Fruit fly (Drosophila melanogaster) whole organism, embryonic: ENCODE data around the gene Sym.
A peak's percentile ranks its signal among the peaks of the same experiment; 100 is the strongest.

ENCODE experiments used
- B-H1 ChIP-seq: fragments of 200-800 bp; sonication (Bioruptor generic); IDR thresholded peaks from 3 replicates; pipeline ENCODE4 v1.3.6; 2022; ENCODE audit warnings: missing biosample characterization, missing genetic modification characterization
- Blimp-1 ChIP-seq: fragments of 200-800 bp; sonication (Bioruptor generic); optimal IDR thresholded peaks from 3 replicates; lab custom pipeline; 2018; ENCODE audit warnings: missing biosample characterization, missing genetic modification characterization, mild to moderate bottlenecking, moderate library complexity, missing genetic modification reagents
- CG1024 ChIP-seq: fragments of 200-800 bp; sonication (Bioruptor generic); IDR thresholded peaks from 2 replicates; pipeline ENCODE4 v1.3.6; 2022; ENCODE audit warnings: missing biosample characterization, missing genetic modification characterization
- CG10565 ChIP-seq: fragments of 200-800 bp; sonication (Bioruptor generic); optimal IDR thresholded peaks from 3 replicates; lab custom pipeline; 2016; ENCODE audit warnings: missing biosample characterization, mild to moderate bottlenecking, missing genetic modification characterization
- CG11085 ChIP-seq: fragments of 200-800 bp; sonication (Bioruptor generic); IDR thresholded peaks from 2 replicates; pipeline ENCODE4 v1.3.6; 2022; ENCODE audit warnings: missing biosample characterization, missing genetic modification characterization
- CG12236 ChIP-seq: fragments of 200-800 bp; sonication (Bioruptor generic); optimal IDR thresholded peaks from 2 replicates; lab custom pipeline; 2016; ENCODE audit warnings: missing biosample characterization, missing genetic modification characterization
- CG13775 ChIP-seq: fragments of 200-800 bp; sonication (Bioruptor generic); optimal IDR thresholded peaks from 3 replicates; lab custom pipeline; 2017; ENCODE audit warnings: missing biosample characterization, mild to moderate bottlenecking, missing genetic modification characterization
- CG14710 ChIP-seq: fragments of 200-800 bp; sonication (Bioruptor generic); optimal IDR thresholded peaks from 3 replicates; lab custom pipeline; 2019; ENCODE audit warnings: missing biosample characterization, mild to moderate bottlenecking, missing genetic modification characterization, moderate library complexity
- CG2129 ChIP-seq: fragments of 200-800 bp; sonication (Bioruptor generic); IDR thresholded peaks from 2 replicates; pipeline ENCODE4 v1.3.6; 2022; ENCODE audit warnings: missing biosample characterization, missing genetic modification characterization; ENCODE audit not compliant: partially characterized antibody
- CG31441 ChIP-seq: fragments of 200-800 bp; sonication (Bioruptor generic); IDR thresholded peaks from 2 replicates; pipeline ENCODE4 v1.3.6; 2022; ENCODE audit warnings: missing biosample characterization, missing genetic modification characterization
- CG32767 ChIP-seq: fragments of 200-800 bp; sonication (Bioruptor generic); IDR thresholded peaks from 2 replicates; pipeline ENCODE4 v1.3.6; 2022; ENCODE audit warnings: missing biosample characterization, missing genetic modification characterization
- CG43689 ChIP-seq: fragments of 200-800 bp; sonication (Bioruptor generic); IDR thresholded peaks from 2 replicates; pipeline ENCODE4 v1.3.6; 2022; ENCODE audit warnings: missing biosample characterization, missing genetic modification characterization
- CG5245 ChIP-seq: fragments of 200-800 bp; sonication (Bioruptor generic); optimal IDR thresholded peaks from 3 replicates; lab custom pipeline; 2016; ENCODE audit warnings: missing biosample characterization, missing genetic modification characterization
- CG5953 ChIP-seq: fragments of 200-800 bp; sonication (Bioruptor generic); IDR thresholded peaks from 2 replicates; pipeline ENCODE4 v1.3.6; 2022; ENCODE audit warnings: missing biosample characterization, missing genetic modification characterization
- CG6175 ChIP-seq: fragments of 200-800 bp; sonication (Bioruptor generic); IDR thresholded peaks from 3 replicates; pipeline ENCODE4 v1.3.6; 2022; ENCODE audit warnings: missing biosample characterization, missing genetic modification characterization
- CG8290 ChIP-seq, 3 experiments: fragments of 200-800 bp; sonication (Bioruptor generic); optimal IDR thresholded peaks; 2 replicates each; lab custom pipeline; 2016 to 2019; ENCODE audit warnings: missing biosample characterization in 3 of 3, missing genetic modification characterization in 3 of 3, mild to moderate bottlenecking in 2 of 3, moderate library complexity in 1 of 3
- CG9817 ChIP-seq: fragments of 200-800 bp; sonication (Bioruptor generic); optimal IDR thresholded peaks from 2 replicates; lab custom pipeline; 2018; ENCODE audit warnings: missing biosample characterization, mild to moderate bottlenecking, missing genetic modification characterization, moderate library complexity
- CkIIα-i1 ChIP-seq: fragments of 200-800 bp; sonication (Bioruptor generic); IDR thresholded peaks from 2 replicates; pipeline ENCODE4 v1.3.6; 2022; ENCODE audit warnings: missing biosample characterization, missing genetic modification characterization
- Doc2 ChIP-seq: fragments of 200-800 bp; sonication (Bioruptor generic); IDR thresholded peaks from 2 replicates; pipeline ENCODE4 v1.3.6; 2022; ENCODE audit warnings: missing biosample characterization, missing genetic modification characterization
- Dref ChIP-seq: fragments of 200-800 bp; sonication (Bioruptor generic); IDR thresholded peaks from 2 replicates; pipeline ENCODE4 v1.3.6; 2022; ENCODE audit warnings: missing biosample characterization, missing genetic modification characterization
- Drgx ChIP-seq: fragments of 200-800 bp; sonication (Bioruptor generic); IDR thresholded peaks from 2 replicates; pipeline ENCODE4 v1.3.6; 2022; ENCODE audit warnings: missing biosample characterization, missing genetic modification characterization
- E2f1 ChIP-seq: fragments of 200-800 bp; sonication (Bioruptor generic); IDR thresholded peaks from 2 replicates; pipeline ENCODE4 v1.3.6; 2022; ENCODE audit warnings: missing biosample characterization, missing genetic modification characterization
- Ets97D ChIP-seq: fragments of 200-800 bp; sonication (Bioruptor generic); optimal IDR thresholded peaks from 3 replicates; lab custom pipeline; 2016; ENCODE audit warnings: missing biosample characterization, missing genetic modification characterization
- Hmx ChIP-seq: fragments of 200-800 bp; sonication (Bioruptor generic); optimal IDR thresholded peaks from 2 replicates; lab custom pipeline; 2016; ENCODE audit warnings: missing biosample characterization, missing genetic modification characterization
- Hr39 ChIP-seq: fragments of >200 bp; optimal IDR thresholded peaks from 2 replicates; lab custom pipeline; 2017
- Hr78 ChIP-seq, 2 experiments: fragments of 200-800 bp in 1 of 2; fragments of >200 bp in 1 of 2; sonication (Bioruptor generic) in 1 of 2; optimal IDR thresholded peaks; 2 replicates each; lab custom pipeline; 2017 to 2019; ENCODE audit warnings: missing biosample characterization in 2 of 2, missing genetic modification characterization in 2 of 2, mild to moderate bottlenecking in 1 of 2, moderate library complexity in 1 of 2
- NK7.1 ChIP-seq: fragments of 200-800 bp; sonication (Bioruptor generic); optimal IDR thresholded peaks from 3 replicates; lab custom pipeline; 2016; ENCODE audit warnings: missing biosample characterization, missing genetic modification characterization
- Pdp1 ChIP-seq, 2 experiments: fragments of 200-800 bp; sonication (Bioruptor generic); optimal IDR thresholded peaks; 3 replicates each; lab custom pipeline; 2016; ENCODE audit warnings: missing biosample characterization in 2 of 2, missing genetic modification characterization in 2 of 2, mild to moderate bottlenecking in 1 of 2, moderate library complexity in 1 of 2
- Six4 ChIP-seq: fragments of 200-800 bp; sonication (Bioruptor generic); optimal IDR thresholded peaks from 2 replicates; lab custom pipeline; 2016; ENCODE audit warnings: missing biosample characterization, missing genetic modification characterization
- Vsx1 ChIP-seq: fragments of 200-800 bp; sonication (Bioruptor generic); optimal IDR thresholded peaks from 2 replicates; lab custom pipeline; 2017; ENCODE audit warnings: missing biosample characterization, mild to moderate bottlenecking, missing genetic modification characterization, missing genetic modification reagents
- amos ChIP-seq: fragments of 200-800 bp; sonication (Bioruptor generic); IDR thresholded peaks from 2 replicates; pipeline ENCODE4 v1.3.6; 2022; ENCODE audit warnings: missing biosample characterization, missing genetic modification characterization; ENCODE audit not compliant: partially characterized antibody
- bab2 ChIP-seq: fragments of 200-800 bp; sonication (Bioruptor generic); optimal IDR thresholded peaks from 2 replicates; lab custom pipeline; 2016; ENCODE audit warnings: missing biosample characterization, missing genetic modification characterization
- bowl ChIP-seq: fragments of 200-800 bp; sonication (Bioruptor generic); IDR thresholded peaks from 2 replicates; pipeline ENCODE4 v1.3.6; 2022; ENCODE audit warnings: missing biosample characterization, missing genetic modification characterization
- btn ChIP-seq: fragments of 200-800 bp; sonication (Bioruptor generic); optimal IDR thresholded peaks from 2 replicates; lab custom pipeline; 2016; ENCODE audit warnings: missing biosample characterization, missing genetic modification characterization
- dysf ChIP-seq: fragments of 200-800 bp; sonication (Bioruptor generic); IDR thresholded peaks from 3 replicates; pipeline ENCODE4 v1.3.6; 2022; ENCODE audit warnings: missing biosample characterization, missing genetic modification characterization
- en ChIP-seq: fragments of 200-800 bp; sonication (Bioruptor generic); optimal IDR thresholded peaks from 2 replicates; lab custom pipeline; 2016; ENCODE audit warnings: missing biosample characterization, missing genetic modification characterization
- gfzf ChIP-seq: fragments of 200-800 bp; sonication (Bioruptor generic); optimal IDR thresholded peaks from 2 replicates; lab custom pipeline; 2016; ENCODE audit warnings: missing biosample characterization, mild to moderate bottlenecking, missing genetic modification characterization, moderate library complexity
- grau ChIP-seq: fragments of 200-800 bp; optimal IDR thresholded peaks from 3 replicates; lab custom pipeline; 2019; ENCODE audit warnings: missing biosample characterization, mild to moderate bottlenecking, missing genetic modification characterization, moderate library complexity
- hbn ChIP-seq: fragments of 200-800 bp; sonication (Bioruptor generic); IDR thresholded peaks from 2 replicates; pipeline ENCODE4 v1.3.6; 2022; ENCODE audit warnings: missing biosample characterization, missing genetic modification characterization; ENCODE audit not compliant: partially characterized antibody
- lab ChIP-seq: fragments of 200-800 bp; sonication (Bioruptor generic); optimal IDR thresholded peaks from 3 replicates; lab custom pipeline; 2017; ENCODE audit warnings: missing biosample characterization, missing genetic modification characterization, mild to moderate bottlenecking, moderate library complexity, missing genetic modification reagents
- lilli ChIP-seq: fragments of 200-800 bp; sonication (Bioruptor generic); optimal IDR thresholded peaks from 3 replicates; lab custom pipeline; 2016; ENCODE audit warnings: missing biosample characterization, missing genetic modification characterization
- lola ChIP-seq, 3 experiments: fragments of >200 bp in 2 of 3; fragments of 200-800 bp in 1 of 3; sonication (Bioruptor generic) in 1 of 3; optimal IDR thresholded peaks; 2 replicates each; lab custom pipeline; 2017 to 2019; ENCODE audit warnings: missing biosample characterization in 3 of 3, missing genetic modification characterization in 3 of 3, mild to moderate bottlenecking in 1 of 3, moderate library complexity in 1 of 3
- p53 ChIP-seq: fragments of 200-800 bp; sonication (Bioruptor generic); optimal IDR thresholded peaks from 2 replicates; lab custom pipeline; 2016; ENCODE audit warnings: missing biosample characterization, missing genetic modification characterization
- psq ChIP-seq: fragments of 200-800 bp; sonication (Bioruptor generic); optimal IDR thresholded peaks from 2 replicates; lab custom pipeline; 2017; ENCODE audit warnings: missing biosample characterization, missing genetic modification characterization
- ranshi ChIP-seq: fragments of 200-800 bp; sonication (Bioruptor generic); IDR thresholded peaks from 2 replicates; pipeline ENCODE4 v1.3.6; 2022; ENCODE audit warnings: missing biosample characterization, missing genetic modification characterization
- scrt ChIP-seq: fragments of 200-800 bp; sonication (Bioruptor generic); optimal IDR thresholded peaks from 2 replicates; lab custom pipeline; 2018; ENCODE audit warnings: missing biosample characterization, mild to moderate bottlenecking, missing genetic modification characterization, moderate library complexity
- stwl ChIP-seq: fragments of 200-800 bp; sonication (Bioruptor generic); optimal IDR thresholded peaks from 3 replicates; lab custom pipeline; 2018; ENCODE audit warnings: missing biosample characterization, mild to moderate bottlenecking, missing genetic modification characterization, moderate library complexity
- tll ChIP-seq, 2 experiments: fragments of 200-800 bp in 1 of 2; fragments of >200 bp in 1 of 2; sonication (Bioruptor generic) in 1 of 2; optimal IDR thresholded peaks; 2 replicates each; lab custom pipeline; 2017 to 2019; ENCODE audit warnings: missing biosample characterization in 2 of 2, missing genetic modification characterization in 2 of 2, mild to moderate bottlenecking in 1 of 2, moderate library complexity in 1 of 2
- vnd ChIP-seq: fragments of 200-800 bp; sonication (Bioruptor generic); IDR thresholded peaks from 3 replicates; pipeline ENCODE4 v1.3.6; 2022; ENCODE audit warnings: missing biosample characterization, missing genetic modification characterization; ENCODE audit not compliant: partially characterized antibody
- zfh1 ChIP-seq: fragments of 200-800 bp; sonication (Bioruptor generic); IDR thresholded peaks from 3 replicates; pipeline ENCODE4 v1.3.6; 2022; ENCODE audit warnings: missing biosample characterization, missing genetic modification characterization

The Sym gene

dm6 chr3R:5791497-5791896, 49.2 kb upstream of the Sym start, which contains the start of gene Hpf1 (continued):
- peak; percentile 99 for TF ChIP-seq dysf (GFP tag; lab: Robert Waterston, UW)
- peak; percentile 81; the same call in 1 of the 2 replicates for TF ChIP-seq CkIIα-i1 (GFP tag; lab: Robert Waterston, UW)
- TF ChIP-seq Ets97D (GFP tag; lab: Kevin White, UChicago) = peak; percentile 94
- TF ChIP-seq CG11085 (GFP tag; lab: Robert Waterston, UW) = peak; percentile 96
- TF ChIP-seq NK7.1 (GFP tag; lab: Kevin White, UChicago) = peak; percentile 97
- TF ChIP-seq CG6175 (GFP tag; lab: Robert Waterston, UW) = peak; percentile 94
- peak; percentile 95 for TF ChIP-seq Blimp-1 (GFP tag; lab: Kevin White, UChicago)
- TF ChIP-seq scrt (GFP tag; lab: Kevin White, UChicago) = peak; percentile 93
- peak; percentile 98 for TF ChIP-seq ranshi (GFP tag; lab: Robert Waterston, UW)
- TF ChIP-seq grau (tag; lab: Kevin White, UChicago) = peak; percentile 98
- peak; percentile 94 for TF ChIP-seq Vsx1 (GFP tag; lab: Kevin White, UChicago)
- peak; percentile 99 for TF ChIP-seq lilli (GFP tag; lab: Kevin White, UChicago)
- peak; percentile 43 for TF ChIP-seq gfzf (GFP tag; lab: Kevin White, UChicago)
- peak; percentile 98 for TF ChIP-seq CG12236
- TF ChIP-seq Six4 (GFP tag; lab: Kevin White, UChicago) = peak; percentile 98
- TF ChIP-seq CG32767 (GFP tag; lab: Robert Waterston, UW) = peak; percentile 97
- TF ChIP-seq CG1024 (GFP tag; lab: Robert Waterston, UW) = peak; percentile 89
- TF ChIP-seq Dref (GFP tag; lab: Robert Waterston, UW) = peak; percentile 40; the same call in 1 of the 2 replicates
- no peak for TF ChIP-seq amos (GFP tag; lab: Robert Waterston, UW)
- peak; percentile 96 for TF ChIP-seq p53 (GFP tag; lab: Kevin White, UChicago)
- TF ChIP-seq Drgx (GFP tag; lab: Robert Waterston, UW) = peak; percentile 98
- TF ChIP-seq Hr78 (GFP tag; optimal IDR thresholded peaks at IDR 0.05; lab: Kevin White, UChicago) = no peak
- no peak for TF ChIP-seq vnd (GFP tag; lab: Robert Waterston, UW)
- peak; percentile 97 for TF ChIP-seq CG5245
- peak; percentile 24 to 91 for TF ChIP-seq tll (GFP tag; optimal IDR thresholded peaks at IDR 0.05; lab: Kevin White, UChicago)
- peak; percentile 99 for TF ChIP-seq lab (GFP tag; lab: Kevin White, UChicago)
- peak; percentile 86 for TF ChIP-seq stwl (tag; lab: Kevin White, UChicago)
- TF ChIP-seq psq (GFP tag; lab: Kevin White, UChicago) = peak; percentile 92
- TF ChIP-seq E2f1 (GFP tag; lab: Robert Waterston, UW) = peak; percentile 98
- TF ChIP-seq B-H1 (GFP tag; lab: Robert Waterston, UW) = peak; percentile 97
- TF ChIP-seq hbn (GFP tag; lab: Robert Waterston, UW) = no peak
- TF ChIP-seq CG10565 = peak; percentile 92
- peak; percentile 93 for TF ChIP-seq CG5953
- peak; percentile 92 for TF ChIP-seq CG8290 (GFP tag; optimal IDR thresholded peaks at IDR 0.05; lab: Kevin White, UChicago)
- TF ChIP-seq CG8290 (tag; optimal IDR thresholded peaks at IDR 0.05; lab: Kevin White, UChicago) = peak; percentile 82 to 98
- TF ChIP-seq CG9817 (tag; lab: Kevin White, UChicago) = peak; percentile 98
- TF ChIP-seq en (GFP tag; lab: Kevin White, UChicago) = peak; percentile 96
- peak; percentile 96 for TF ChIP-seq CG14710 (tag; lab: Kevin White, UChicago)
- TF ChIP-seq zfh1 (GFP tag; lab: Robert Waterston, UW) = peak; percentile 98
- no peak for TF ChIP-seq CG2129 (GFP tag; lab: Robert Waterston, UW)
- peak; percentile 94 for TF ChIP-seq CG43689
- TF ChIP-seq Pdp1 (GFP tag; optimal IDR thresholded peaks at IDR 0.05; lab: Kevin White, UChicago) = peak; percentile 97 to 99
- peak; percentile 99 for TF ChIP-seq bab2 (GFP tag; lab: Kevin White, UChicago)
- TF ChIP-seq Hmx = peak; percentile 95
- TF ChIP-seq bowl (GFP tag; lab: Robert Waterston, UW) = peak; percentile 92
- TF ChIP-seq CG31441 = peak; percentile 98
- TF ChIP-seq Doc2 (GFP tag; lab: Robert Waterston, UW) = peak; percentile 95
- TF ChIP-seq CG13775 (GFP tag; lab: Kevin White, UChicago) = peak; percentile 98
- peak in 1 of 3 experiments; percentile 96 for TF ChIP-seq lola (GFP tag; optimal IDR thresholded peaks at IDR 0.05; lab: Kevin White, UChicago)
- no peak for TF ChIP-seq Hr39 (lab: Kevin White, UChicago)
- TF ChIP-seq btn = peak; percentile 95
